Worm (Caenorhabditis elegans) whole organism, L4 larva: Measurements from ENCODE around the gene K09C4.5.

Experiments used
- F37D6.2 ChIP-seq: sonication (generic microtip); optimal IDR thresholded peaks from 2 replicates; lab custom pipeline; 2016; ENCODE audit warnings: mild to moderate bottlenecking, missing genetic modification characterization, missing compliant biosample characterization
- T26A8.4 ChIP-seq: fragments of 200-800 bp; sonication (Bioruptor generic); IDR thresholded peaks from 2 replicates; pipeline ENCODE4 v1.3.6; 2022; ENCODE audit warnings: missing genetic modification characterization, missing compliant biosample characterization
- Y75B8A.6 ChIP-seq: fragments of 200-800 bp; sonication (Bioruptor generic); IDR thresholded peaks from 2 replicates; pipeline ENCODE4 v1.3.6; 2022; ENCODE audit warnings: missing genetic modification reagents, missing genetic modification characterization, missing compliant biosample characterization
- ZK546.5 ChIP-seq, 2 experiments: sonication (generic microtip); optimal IDR thresholded peaks; 2 replicates each; lab custom pipeline; 2017; ENCODE audit warnings: missing biosample characterization in 2 of 2, missing genetic modification characterization in 2 of 2
- aha-1 ChIP-seq: fragments of 150-350 bp; peaks from one replicate; lab custom pipeline; 2014; ENCODE audit warnings: missing biosample characterization, missing genetic modification characterization
- ceh-28 ChIP-seq: fragments of 150-350 bp; optimal IDR thresholded peaks from 2 replicates; lab custom pipeline; 2014; ENCODE audit warnings: missing biosample characterization, missing genetic modification reagents, missing genetic modification characterization
- ceh-62 ChIP-seq: sonication (generic microtip); optimal IDR thresholded peaks from 2 replicates; lab custom pipeline; 2017; ENCODE audit warnings: missing biosample characterization, missing genetic modification characterization
- ceh-82 ChIP-seq: sonication (generic microtip); optimal IDR thresholded peaks from 2 replicates; lab custom pipeline; 2017; ENCODE audit warnings: missing biosample characterization, missing genetic modification characterization
- ces-1 ChIP-seq: fragments of 150-350 bp; sonication (generic microtip); optimal IDR thresholded peaks from 4 replicates; lab custom pipeline; 2014; ENCODE audit warnings: missing biosample characterization, missing genetic modification reagents, missing genetic modification characterization
- daf-16 ChIP-seq, 3 experiments: sonication (generic microtip); optimal IDR thresholded peaks; 2 replicates each; lab custom pipeline; 2016 to 2017; ENCODE audit warnings: missing genetic modification characterization in 3 of 3, missing genetic modification reagents in 3 of 3, mild to moderate bottlenecking in 2 of 3, missing compliant biosample characterization in 2 of 3, missing biosample characterization in 1 of 3, moderate library complexity in 1 of 3
- dmd-6 ChIP-seq: fragments of 200-800 bp; sonication (Bioruptor generic); IDR thresholded peaks from 2 replicates; pipeline ENCODE4 v1.3.6; 2022; ENCODE audit warnings: missing genetic modification reagents, missing genetic modification characterization, missing compliant biosample characterization
- duxl-1 ChIP-seq: sonication (generic microtip); optimal IDR thresholded peaks from 2 replicates; lab custom pipeline; 2016; ENCODE audit warnings: mild to moderate bottlenecking, missing genetic modification characterization, moderate library complexity, missing compliant biosample characterization; ENCODE audit not compliant: poor library complexity
- dve-1 ChIP-seq: sonication (generic microtip); optimal IDR thresholded peaks from 2 replicates; lab custom pipeline; 2017; ENCODE audit warnings: antibody characterized with exemption, mild to moderate bottlenecking, missing genetic modification characterization, missing compliant biosample characterization; ENCODE audit not compliant: insufficient read depth
- egl-27 ChIP-seq: sonication (generic microtip); optimal IDR thresholded peaks from 3 replicates; lab custom pipeline; 2017; ENCODE audit warnings: missing biosample characterization, missing genetic modification reagents, missing genetic modification characterization
- fkh-10 ChIP-seq: fragments of 150-350 bp; optimal IDR thresholded peaks from 2 replicates; lab custom pipeline; 2014; ENCODE audit warnings: missing biosample characterization, missing genetic modification reagents, missing genetic modification characterization
- hlh-11 ChIP-seq: fragments of 200-800 bp; sonication (Bioruptor generic); optimal IDR thresholded peaks from 2 replicates; lab custom pipeline; 2018; ENCODE audit warnings: mild to moderate bottlenecking, missing genetic modification characterization, missing compliant biosample characterization
- hlh-30 ChIP-seq: sonication (generic microtip); optimal IDR thresholded peaks from 2 replicates; lab custom pipeline; 2017; ENCODE audit warnings: antibody characterized with exemption, mild to moderate bottlenecking, missing genetic modification characterization, missing compliant biosample characterization; ENCODE audit not compliant: insufficient read depth
- lin-29 ChIP-seq: fragments of 200-800 bp; sonication (Bioruptor generic); IDR thresholded peaks from 2 replicates; pipeline ENCODE4 v1.3.6; 2022; ENCODE audit warnings: missing genetic modification reagents, missing genetic modification characterization, missing compliant biosample characterization
- lir-3 ChIP-seq: sonication (generic microtip); optimal IDR thresholded peaks from 2 replicates; lab custom pipeline; 2016; ENCODE audit warnings: mild to moderate bottlenecking, missing genetic modification characterization, missing compliant biosample characterization
- mep-1 ChIP-seq: fragments of 150-350 bp; sonication (generic microtip); optimal IDR thresholded peaks from 3 replicates; lab custom pipeline; 2014; ENCODE audit warnings: missing biosample characterization, missing genetic modification characterization
- nhr-10 ChIP-seq: fragments of 150-350 bp; optimal IDR thresholded peaks from 2 replicates; lab custom pipeline; 2014; ENCODE audit warnings: missing biosample characterization, missing genetic modification characterization
- nhr-25 ChIP-seq: sonication (generic microtip); optimal IDR thresholded peaks from 2 replicates; lab custom pipeline; 2017; ENCODE audit warnings: missing genetic modification characterization, mild to moderate bottlenecking, missing compliant biosample characterization, antibody characterized with exemption, moderate library complexity, borderline replicate concordance; ENCODE audit not compliant: insufficient read depth
- nhr-28 ChIP-seq: fragments of 150-350 bp; optimal IDR thresholded peaks from 2 replicates; lab custom pipeline; 2014; ENCODE audit warnings: missing biosample characterization, missing genetic modification characterization
- nhr-41 ChIP-seq: fragments of 200-800 bp; sonication (Bioruptor generic); IDR thresholded peaks from 2 replicates; pipeline ENCODE4 v1.3.6; 2022; ENCODE audit warnings: missing genetic modification reagents, missing genetic modification characterization, missing compliant biosample characterization
- nhr-48 ChIP-seq: sonication (generic microtip); optimal IDR thresholded peaks from 2 replicates; lab custom pipeline; 2016; ENCODE audit warnings: mild to moderate bottlenecking, missing genetic modification characterization, missing compliant biosample characterization
- nhr-6 ChIP-seq: fragments of 150-350 bp; optimal IDR thresholded peaks from 2 replicates; lab custom pipeline; 2014; ENCODE audit warnings: missing biosample characterization, missing genetic modification characterization
- php-3 ChIP-seq: fragments of 200-800 bp; sonication (Bioruptor generic); IDR thresholded peaks from 2 replicates; pipeline ENCODE4 v1.3.6; 2022; ENCODE audit warnings: missing genetic modification reagents, missing genetic modification characterization, missing compliant biosample characterization
- saeg-2 ChIP-seq: fragments of 200-800 bp; sonication (Bioruptor generic); IDR thresholded peaks from 2 replicates; pipeline ENCODE4 v1.3.6; 2022; ENCODE audit warnings: missing genetic modification reagents, missing genetic modification characterization, missing compliant biosample characterization
- sdz-12 ChIP-seq: fragments of 200-800 bp; sonication (Bioruptor generic); optimal IDR thresholded peaks from 2 replicates; lab custom pipeline; 2018; ENCODE audit warnings: mild to moderate bottlenecking, missing genetic modification characterization, missing compliant biosample characterization
- set-16 ChIP-seq: fragments of 200-800 bp; sonication (Bioruptor generic); IDR thresholded peaks from 2 replicates; pipeline ENCODE4 v1.3.6; 2022; ENCODE audit warnings: missing genetic modification reagents, missing genetic modification characterization, missing compliant biosample characterization
- snpc-4 ChIP-seq: fragments of 150-350 bp; optimal IDR thresholded peaks from 2 replicates; lab custom pipeline; 2014; ENCODE audit warnings: missing biosample characterization, missing genetic modification characterization
- tra-1 ChIP-seq: fragments of 200-800 bp; sonication (Bioruptor generic); IDR thresholded peaks from 2 replicates; pipeline ENCODE4 v1.3.6; 2022; ENCODE audit warnings: missing genetic modification reagents, missing genetic modification characterization, missing compliant biosample characterization
- unc-130 ChIP-seq: sonication (generic microtip); optimal IDR thresholded peaks from 2 replicates; lab custom pipeline; 2016; ENCODE audit warnings: missing genetic modification reagents, missing genetic modification characterization, missing compliant biosample characterization
- unc-62 ChIP-seq, 3 experiments: fragments of 150-350 bp in 1 of 3; sonication (generic microtip); optimal IDR thresholded peaks in 2 of 3; peaks in 1 of 3; 1 replicate in 1 of 3; 2 replicates in 2 of 3; lab custom pipeline; 2014 to 2017; ENCODE audit warnings: missing biosample characterization in 3 of 3, missing genetic modification characterization in 3 of 3, missing genetic modification reagents in 3 of 3, missing genotype in 1 of 3
- vab-7 ChIP-seq: fragments of 200-800 bp; sonication (Bioruptor generic); IDR thresholded peaks from 2 replicates; pipeline ENCODE4 v1.3.6; 2022; ENCODE audit warnings: missing genetic modification reagents, missing genetic modification characterization, missing compliant biosample characterization

K09C4.5 gene

ce11 chrX:3271673-3272072 is 10.8 kb upstream of the K09C4.5 start, which contains the start of gene K09C4.9:
TSS of gene K09C4.9 (minus strand) at chrX:3271773.
- TF ChIP-seq F37D6.2 (tag; lab: Kevin White, UChicago) (no peak), nhr-41 (GFP tag; lab: Robert Waterston, UW) (no peak), set-16 (GFP tag; lab: Robert Waterston, UW) (no peak), fkh-10 (no peak), nhr-6 (no peak), snpc-4 (tag; lab: Kevin White, UChicago) (no peak), ces-1 (GFP tag; lab: Kevin White, UChicago) (no peak), sdz-12 (GFP tag; lab: Kevin White, UChicago) (no peak), ZK546.5 (tag; optimal IDR thresholded peaks at IDR 0.05; lab: Kevin White, UChicago) (no peak), tra-1 (GFP tag; lab: Robert Waterston, UW) (no peak), nhr-10 (tag; lab: Kevin White, UChicago) (no peak), hlh-30 (tag; lab: Kevin White, UChicago) (no peak), unc-62 (GFP tag; optimal IDR thresholded peaks at IDR 0.05 in 1 of 2; lab: Kevin White, UChicago) (no peak), unc-62 (tag; optimal IDR thresholded peaks at IDR 0.05; lab: Kevin White, UChicago) (no peak), ceh-82 (no peak), Y75B8A.6 (no peak), T26A8.4 (GFP tag; lab: Robert Waterston, UW) (no peak), nhr-25 (tag; lab: Kevin White, UChicago) (no peak), lin-29 (GFP tag; lab: Robert Waterston, UW) (no peak), unc-130 (no peak), lir-3 (no peak)
- TF ChIP-seq, all 104 proteins: peak for 0

- TF ChIP-seq lir-3, result no peak
- TF ChIP-seq mep-1 (tag; lab: Kevin White, UChicago), result no peak
These were observed 9.9 kb upstream of the K09C4.5 start, which contains the start of gene K09C4.7 for ce11 chrX:3272580-3272979. TSS of gene K09C4.7 (plus strand) at chrX:3272880.

DNA sequence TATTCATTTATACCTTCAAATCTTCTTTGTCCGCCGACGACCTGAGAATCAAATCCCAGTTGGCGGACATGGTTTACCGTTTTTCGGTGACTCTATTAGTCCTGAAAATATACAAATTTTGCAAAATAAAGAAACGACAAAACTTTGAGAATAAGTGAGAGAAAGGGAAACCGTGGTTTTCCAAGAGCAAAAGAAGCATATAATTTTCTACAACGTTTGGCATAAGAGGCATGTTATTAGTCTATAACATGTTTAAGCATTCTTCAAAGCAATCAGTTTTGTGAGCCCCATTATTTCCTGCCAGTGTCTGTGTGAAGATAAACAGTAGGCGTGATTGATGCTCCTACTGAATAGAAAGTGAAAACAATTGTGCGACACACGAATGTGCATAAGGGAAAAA is 2.3 kb upstream of the K09C4.5 start, which contains the start of gene K09C4.10:
K09C4.10 (minus strand) TSS at position 101 of the 400 bp plus-strand sequence.
- TF ChIP-seq php-3 (GFP tag; lab: Robert Waterston, UW) (no peak), snpc-4 (tag; lab: Kevin White, UChicago) (no peak), duxl-1 (tag; lab: Kevin White, UChicago) (no peak), ceh-62 (tag; lab: Kevin White, UChicago) (no peak), nhr-25 (tag; lab: Kevin White, UChicago) (no peak)
- TF ChIP-seq, all 104 proteins: peak for 0

ce11 chrX:3283189-3283588 is 758 bp downstream of the K09C4.5 start:
- TF ChIP-seq ceh-28 (tag; lab: Kevin White, UChicago) (no peak), saeg-2 (GFP tag; lab: Robert Waterston, UW) (peak; percentile 45; the same call in 1 of the 2 replicates), nhr-48 (tag; lab: Kevin White, UChicago) (peak; percentile 42), dmd-6 (peak; percentile 58), aha-1 (tag; lab: Kevin White, UChicago) (peak; percentile 73), hlh-11 (peak; percentile 48), vab-7 (GFP tag; lab: Robert Waterston, UW) (no peak), dve-1 (tag; lab: Kevin White, UChicago) (peak; percentile 29), egl-27 (tag; lab: Kevin White, UChicago) (no peak), nhr-28 (tag; lab: Kevin White, UChicago) (peak; percentile 5), nhr-6 (peak; percentile 0), php-3 (GFP tag; lab: Robert Waterston, UW) (peak; percentile 58; the same call in 1 of the 2 replicates), daf-16 (GFP tag; optimal IDR thresholded peaks at IDR 0.05; lab: Kevin White, UChicago) (no peak), daf-16 (tag; optimal IDR thresholded peaks at IDR 0.05; lab: Kevin White, UChicago) (peak; percentile 69)
